Fruit fly (Drosophila melanogaster): ENCODE data around the gene wkd.

The wkd gene

DNA sequence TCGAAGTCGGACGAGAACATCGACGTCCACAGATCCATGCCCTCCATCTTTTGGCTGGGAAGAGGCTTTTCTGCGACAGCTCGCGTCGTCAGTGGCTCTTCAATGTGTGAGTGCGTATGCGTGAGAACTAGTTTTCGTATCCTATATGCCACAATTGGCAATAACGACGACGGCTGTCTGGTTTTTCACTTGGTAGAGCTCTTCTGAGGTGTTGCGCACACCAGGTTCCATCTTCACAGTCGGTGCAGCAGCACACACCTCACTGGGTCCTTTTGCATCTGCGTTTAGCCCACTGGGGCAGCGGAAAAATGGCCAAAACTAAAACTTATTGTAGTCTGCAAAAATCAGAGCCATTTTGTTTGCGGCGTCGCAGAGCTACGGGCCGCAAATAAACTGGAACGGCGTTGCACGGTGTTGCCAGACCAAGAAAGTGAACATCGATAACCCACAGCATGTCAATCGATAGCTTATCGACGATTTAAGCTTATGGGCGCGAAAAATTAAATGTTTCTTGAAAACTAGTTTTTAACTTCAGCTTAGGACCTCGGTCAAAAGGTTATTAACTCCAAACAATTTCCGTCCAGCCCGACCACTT is 8.5 kb downstream of the wkd start, which contains the start of gene CG6791 (continued):
- no peak for TF ChIP-seq Xrp1 (GFP tag; IDR thresholded peaks at IDR 0.05)
- peak; percentile 73 for TF ChIP-seq CG7963 (GFP tag; IDR thresholded peaks at IDR 0.05; ENCODE audit: partially characterized antibody)
- TF ChIP-seq Scr (GFP tag; IDR thresholded peaks at IDR 0.05; ENCODE audit: partially characterized antibody): peak; percentile 84
- TF ChIP-seq pnt (GFP tag; optimal IDR thresholded peaks at IDR 0.05): no peak
- no peak for TF ChIP-seq org-1 (GFP tag; optimal IDR thresholded peaks at IDR 0.05)

DNA sequence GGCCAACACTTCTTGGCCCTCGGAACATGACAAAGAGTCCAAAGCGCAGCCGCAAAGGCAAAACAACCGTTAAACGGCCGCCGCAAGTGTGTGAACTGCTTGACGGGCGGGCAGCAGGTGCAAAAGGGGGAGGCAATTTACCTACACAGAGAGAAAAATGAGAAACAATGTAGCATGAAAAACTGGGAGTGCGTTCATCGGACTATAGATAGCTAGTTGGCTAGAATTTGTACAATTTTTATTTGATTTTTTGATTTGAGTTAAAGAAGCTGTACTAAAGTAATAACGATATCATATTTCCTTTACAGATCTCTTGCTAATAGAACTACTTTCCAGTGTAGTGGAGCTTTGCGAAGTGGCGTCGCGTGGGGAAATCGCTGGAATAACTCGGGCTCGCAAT is 14.1 kb downstream of the wkd start:
- TF ChIP-seq CG15696 (tag; optimal IDR thresholded peaks at IDR 0.05) (no peak), CG11093 (GFP tag; IDR thresholded peaks at IDR 0.05) (no peak), oc (tag; optimal IDR thresholded peaks at IDR 0.05) (no peak), CG4854 (GFP tag; optimal IDR thresholded peaks at IDR 0.05) (no peak), kni (GFP tag; optimal IDR thresholded peaks at IDR 0.05) (peak; percentile 11), HLH3B (GFP tag; IDR thresholded peaks at IDR 0.05) (0 out of 2 replicates have a peak, but pooled peaks have one; percentile 23), CG7987 (GFP tag; optimal IDR thresholded peaks at IDR 0.05) (no peak), nau (GFP tag; optimal IDR thresholded peaks at IDR 0.05) (no peak), sisA (GFP tag; IDR thresholded peaks at IDR 0.05) (peak; percentile 21; the same call in 1 of the 2 replicates), lbe (GFP tag; optimal IDR thresholded peaks at IDR 0.05) (no peak), CG7372 (GFP tag; IDR thresholded peaks at IDR 0.05) (no peak), Sry-δ (GFP tag; optimal IDR thresholded peaks at IDR 0.05) (no peak), Antp (GFP tag; optimal IDR thresholded peaks at IDR 0.05) (peak; percentile 21), hth (optimal IDR thresholded peaks at IDR 0.05) (no peak), grau (tag; optimal IDR thresholded peaks at IDR 0.05) (no peak), fd102C (GFP tag; optimal IDR thresholded peaks at IDR 0.05) (no peak), emc (GFP tag; optimal IDR thresholded peaks at IDR 0.05) (no peak), tup (GFP tag; optimal IDR thresholded peaks at IDR 0.05) (no peak), slou (GFP tag; optimal IDR thresholded peaks at IDR 0.05) (no peak), sens (GFP tag) (peak; percentile 32), Myb (GFP tag; optimal IDR thresholded peaks at IDR 0.05) (no peak), zen2 (GFP tag; IDR thresholded peaks at IDR 0.05; ENCODE audit: partially characterized antibody) (no peak), CG12744 (GFP tag; optimal IDR thresholded peaks at IDR 0.05) (no peak), CG1603 (tag; optimal IDR thresholded peaks at IDR 0.05) (peak; percentile 30), CG5180 (GFP tag; optimal IDR thresholded peaks at IDR 0.05) (no peak), CG4617 (GFP tag; optimal IDR thresholded peaks at IDR 0.05; ENCODE audit: borderline replicate concordance) (no peak), wek (GFP tag; optimal IDR thresholded peaks at IDR 0.05) (no peak), ham (GFP tag; IDR thresholded peaks at IDR 0.05) (no peak), CoRest (tag; optimal IDR thresholded peaks at IDR 0.05) (no peak), E2f2 (GFP tag; IDR thresholded peaks at IDR 0.05) (no peak), CG9609 (GFP tag; optimal IDR thresholded peaks at IDR 0.05) (no peak), CG17328 (GFP tag; IDR thresholded peaks at IDR 0.05) (peak; percentile 20; the same call in 1 of the 2 replicates), CG6254 (GFP tag; optimal IDR thresholded peaks at IDR 0.05) (no peak), vnd (GFP tag; IDR thresholded peaks at IDR 0.05; ENCODE audit: partially characterized antibody) (no peak), vvl (GFP tag; IDR thresholded peaks at IDR 0.05) (no peak), CrebB (tag; optimal IDR thresholded peaks at IDR 0.05) (no peak), H15 (GFP tag; IDR thresholded peaks at IDR 0.05) (no peak), CG12391 (tag; optimal IDR thresholded peaks at IDR 0.05) (no peak), sens-2 (GFP tag; IDR thresholded peaks at IDR 0.05) (no peak), row (GFP tag; IDR thresholded peaks at IDR 0.05) (peak; percentile 52), bsh (GFP tag; optimal IDR thresholded peaks at IDR 0.05) (peak in 1 of 2 experiments; percentile 23), CG3847 (GFP tag; IDR thresholded peaks at IDR 0.05) (no peak), pnt (GFP tag; optimal IDR thresholded peaks at IDR 0.05) (peak; percentile 5), Rfx (GFP tag; IDR thresholded peaks at IDR 0.05) (0 out of 2 replicates have a peak, but pooled peaks have one; percentile 8), CG31441 (GFP tag; IDR thresholded peaks at IDR 0.05) (no peak)

Measured in whole organism, embryonic.